Worm (Caenorhabditis elegans): ENCODE data around the gene R11D1.3.

The R11D1.3 gene

ce11 chrV:12711999-12712398 is at the start of gene R11D1.3:
Gene R11D1.3 (minus strand): TSS chrV:12712099.
- TF ChIP-seq flt-1 (GFP tag; IDR thresholded peaks at IDR 0.05) (no peak), T22C8.4 (GFP tag; IDR thresholded peaks at IDR 0.05) (no peak), ref-1 (GFP tag; conservative IDR thresholded peaks at IDR 0.05) (no peak), ztf-29 (GFP tag; IDR thresholded peaks at IDR 0.05) (no peak), ztf-23 (GFP tag; IDR thresholded peaks at IDR 0.05) (no peak), tab-1 (GFP tag; IDR thresholded peaks at IDR 0.05) (no peak), cog-1 (tag; optimal IDR thresholded peaks at IDR 0.05) (no peak), med-1 (GFP tag; optimal IDR thresholded peaks at IDR 0.05; ENCODE audit: insufficient read depth) (no peak), klf-2 (GFP tag; conservative IDR thresholded peaks at IDR 0.05) (no peak)

- TF ChIP-seq cog-1 (tag; optimal IDR thresholded peaks at IDR 0.05) (no peak), ztf-29 (GFP tag; IDR thresholded peaks at IDR 0.05) (no peak), klf-2 (GFP tag; conservative IDR thresholded peaks at IDR 0.05) (no peak), ref-1 (GFP tag; conservative IDR thresholded peaks at IDR 0.05) (no peak), tab-1 (GFP tag; IDR thresholded peaks at IDR 0.05) (no peak), T22C8.4 (GFP tag; IDR thresholded peaks at IDR 0.05) (no peak), ztf-23 (GFP tag; IDR thresholded peaks at IDR 0.05) (no peak), med-1 (GFP tag; optimal IDR thresholded peaks at IDR 0.05; ENCODE audit: insufficient read depth) (no peak), flt-1 (GFP tag; IDR thresholded peaks at IDR 0.05) (no peak)
Measured at ce11 chrV:12760913-12761312, 49.0 kb upstream of the R11D1.3 start, which contains the start of gene F18E2.15. Gene F18E2.15 (minus strand): TSS chrV:12761013.

- TF ChIP-seq T22C8.4 (GFP tag; IDR thresholded peaks at IDR 0.05) = no peak
- no peak for TF ChIP-seq flt-1 (GFP tag; IDR thresholded peaks at IDR 0.05)
- TF ChIP-seq ztf-29 (GFP tag; IDR thresholded peaks at IDR 0.05) = no peak
- no peak for TF ChIP-seq cog-1 (tag; optimal IDR thresholded peaks at IDR 0.05)
- no peak for TF ChIP-seq med-1 (GFP tag; optimal IDR thresholded peaks at IDR 0.05; ENCODE audit: insufficient read depth)
- TF ChIP-seq ref-1 (GFP tag; conservative IDR thresholded peaks at IDR 0.05) = no peak
- no peak for TF ChIP-seq klf-2 (GFP tag; conservative IDR thresholded peaks at IDR 0.05)
- no peak for TF ChIP-seq ztf-23 (GFP tag; IDR thresholded peaks at IDR 0.05)
- TF ChIP-seq tab-1 (GFP tag; IDR thresholded peaks at IDR 0.05) = no peak
Measured at ce11 chrV:12759660-12760059, 47.8 kb upstream of the R11D1.3 start, which contains the start of gene papl-1. Gene papl-1 (minus strand): TSS chrV:12759760.

- TF ChIP-seq T22C8.4 (GFP tag; IDR thresholded peaks at IDR 0.05) = no peak
- TF ChIP-seq ztf-23 (GFP tag; IDR thresholded peaks at IDR 0.05) = no peak
- no peak for TF ChIP-seq med-1 (GFP tag; optimal IDR thresholded peaks at IDR 0.05; ENCODE audit: insufficient read depth)
- TF ChIP-seq tab-1 (GFP tag; IDR thresholded peaks at IDR 0.05) = no peak
- TF ChIP-seq flt-1 (GFP tag; IDR thresholded peaks at IDR 0.05) = no peak
- TF ChIP-seq cog-1 (tag; optimal IDR thresholded peaks at IDR 0.05) = no peak
Measured at ce11 chrV:12754839-12755238, 42.9 kb upstream of the R11D1.3 start, which contains the start of gene gpa-13. Gene gpa-13 (minus strand): TSS chrV:12754939.

DNA sequence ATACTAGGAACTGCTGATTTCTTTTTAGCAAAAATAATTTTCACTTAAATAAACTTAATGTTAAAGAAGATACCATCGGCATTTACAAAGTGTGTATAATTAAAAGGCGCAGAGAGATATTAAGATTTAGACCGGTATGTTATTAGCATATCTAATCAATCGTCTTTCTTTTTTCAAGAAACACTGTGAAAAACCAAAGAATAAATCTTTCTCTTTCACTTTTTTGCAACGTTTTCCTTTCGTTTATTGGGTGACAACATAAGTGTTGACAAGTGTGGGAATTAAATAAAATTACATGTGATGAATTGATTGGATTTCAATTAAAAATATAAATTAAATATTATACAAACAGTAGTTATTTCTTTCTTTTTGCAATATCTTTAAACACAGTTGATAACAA is 40.5 kb upstream of the R11D1.3 start, which contains the start of gene C15C8.8:
Gene C15C8.8, minus strand, starts transcription at position 101 of the 400 bp plus-strand sequence.
- TF ChIP-seq tab-1 (GFP tag; IDR thresholded peaks at IDR 0.05) (no peak), med-1 (GFP tag; optimal IDR thresholded peaks at IDR 0.05; ENCODE audit: insufficient read depth) (no peak), klf-2 (GFP tag; conservative IDR thresholded peaks at IDR 0.05) (no peak), ztf-29 (GFP tag; IDR thresholded peaks at IDR 0.05) (no peak), ref-1 (GFP tag; conservative IDR thresholded peaks at IDR 0.05) (no peak), T22C8.4 (GFP tag; IDR thresholded peaks at IDR 0.05) (no peak), ztf-23 (GFP tag; IDR thresholded peaks at IDR 0.05) (no peak), cog-1 (tag; optimal IDR thresholded peaks at IDR 0.05) (no peak), flt-1 (GFP tag; IDR thresholded peaks at IDR 0.05) (no peak)

DNA sequence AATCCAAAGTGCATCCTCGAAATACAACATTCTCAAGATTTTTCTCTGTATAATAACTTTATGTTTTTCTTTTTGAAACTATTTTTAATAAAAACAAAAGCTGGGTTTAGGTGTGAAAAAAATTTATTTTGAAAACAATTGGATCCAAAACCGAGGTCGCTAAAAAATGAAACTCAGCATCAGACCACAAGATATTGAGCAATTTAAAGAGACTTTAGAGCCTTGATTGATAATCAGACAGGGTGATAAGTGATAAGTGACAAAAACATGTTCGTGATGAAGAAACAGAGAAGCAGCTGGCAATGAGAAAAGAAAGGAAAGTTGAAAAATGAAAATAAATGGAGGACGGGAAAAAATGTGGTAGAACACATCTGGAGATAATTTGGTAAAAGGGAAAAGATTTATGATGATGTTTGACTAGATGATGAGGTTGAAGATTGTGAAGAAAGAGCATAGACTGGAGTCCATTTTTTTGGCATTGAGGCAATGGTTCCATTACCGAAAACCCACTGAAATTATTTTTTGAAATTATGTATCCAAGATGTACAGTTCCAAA is 39.7 kb upstream of the R11D1.3 start, which contains the start of gene C15C8.6:
Gene C15C8.6, minus strand, starts transcription at position 51 of the 556 bp plus-strand sequence.
- TF ChIP-seq T22C8.4 (GFP tag; IDR thresholded peaks at IDR 0.05) = no peak
- no peak for TF ChIP-seq flt-1 (GFP tag; IDR thresholded peaks at IDR 0.05)
- no peak for TF ChIP-seq cog-1 (tag; optimal IDR thresholded peaks at IDR 0.05)
- TF ChIP-seq klf-2 (GFP tag; conservative IDR thresholded peaks at IDR 0.05) = no peak
- TF ChIP-seq med-1 (GFP tag; optimal IDR thresholded peaks at IDR 0.05; ENCODE audit: insufficient read depth) = no peak
- no peak for TF ChIP-seq tab-1 (GFP tag; IDR thresholded peaks at IDR 0.05)
- TF ChIP-seq ref-1 (GFP tag; conservative IDR thresholded peaks at IDR 0.05) = no peak
- TF ChIP-seq ztf-29 (GFP tag; IDR thresholded peaks at IDR 0.05) = no peak
- no peak for TF ChIP-seq ztf-23 (GFP tag; IDR thresholded peaks at IDR 0.05)

ce11 chrV:12749558-12749957 is 37.7 kb upstream of the R11D1.3 start:
- TF ChIP-seq med-1 (GFP tag; optimal IDR thresholded peaks at IDR 0.05; ENCODE audit: insufficient read depth) = no peak
- TF ChIP-seq klf-2 (GFP tag; conservative IDR thresholded peaks at IDR 0.05) = no peak
- TF ChIP-seq T22C8.4 (GFP tag; IDR thresholded peaks at IDR 0.05) = no peak
- no peak for TF ChIP-seq ref-1 (GFP tag; conservative IDR thresholded peaks at IDR 0.05)
- no peak for TF ChIP-seq flt-1 (GFP tag; IDR thresholded peaks at IDR 0.05)
- TF ChIP-seq ztf-29 (GFP tag; IDR thresholded peaks at IDR 0.05) = no peak
- TF ChIP-seq ztf-23 (GFP tag; IDR thresholded peaks at IDR 0.05) = no peak
- TF ChIP-seq cog-1 (tag; optimal IDR thresholded peaks at IDR 0.05) = no peak
- no peak for TF ChIP-seq tab-1 (GFP tag; IDR thresholded peaks at IDR 0.05)

ce11 chrV:12747856-12748255 is 36.0 kb upstream of the R11D1.3 start, which contains the start of gene C15C8.5:
Gene C15C8.5 (plus strand): TSS chrV:12748007.
- TF ChIP-seq med-1 (GFP tag; optimal IDR thresholded peaks at IDR 0.05; ENCODE audit: insufficient read depth) (no peak), T22C8.4 (GFP tag; IDR thresholded peaks at IDR 0.05) (no peak), tab-1 (GFP tag; IDR thresholded peaks at IDR 0.05) (no peak), ztf-29 (GFP tag; IDR thresholded peaks at IDR 0.05) (no peak), klf-2 (GFP tag; conservative IDR thresholded peaks at IDR 0.05) (no peak), ref-1 (GFP tag; conservative IDR thresholded peaks at IDR 0.05) (no peak), flt-1 (GFP tag; IDR thresholded peaks at IDR 0.05) (no peak), cog-1 (tag; optimal IDR thresholded peaks at IDR 0.05) (no peak), ztf-23 (GFP tag; IDR thresholded peaks at IDR 0.05) (no peak)

ce11 chrV:12747431-12747830 is 35.5 kb upstream of the R11D1.3 start, which contains the start of gene C15C8.4:
Gene C15C8.4 (minus strand): TSS chrV:12747463.
- no peak for TF ChIP-seq med-1 (GFP tag; optimal IDR thresholded peaks at IDR 0.05; ENCODE audit: insufficient read depth)
- TF ChIP-seq klf-2 (GFP tag; conservative IDR thresholded peaks at IDR 0.05) = no peak
- TF ChIP-seq ztf-23 (GFP tag; IDR thresholded peaks at IDR 0.05) = no peak
- no peak for TF ChIP-seq T22C8.4 (GFP tag; IDR thresholded peaks at IDR 0.05)
- no peak for TF ChIP-seq ref-1 (GFP tag; conservative IDR thresholded peaks at IDR 0.05)
- no peak for TF ChIP-seq tab-1 (GFP tag; IDR thresholded peaks at IDR 0.05)
- TF ChIP-seq ztf-29 (GFP tag; IDR thresholded peaks at IDR 0.05) = no peak
- no peak for TF ChIP-seq cog-1 (tag; optimal IDR thresholded peaks at IDR 0.05)
- no peak for TF ChIP-seq flt-1 (GFP tag; IDR thresholded peaks at IDR 0.05)

Measured in whole organism, midembryonic.